Fruit fly (Drosophila melanogaster) whole organism, prepupa: Measurements from ENCODE around the gene cold.

Experiments used
- Blimp-1 ChIP-seq: fragments of 200-800 bp; sonication (Bioruptor generic); optimal IDR thresholded peaks from 3 replicates; lab custom pipeline; 2017; ENCODE audit warnings: missing biosample characterization, missing genetic modification characterization, mild to moderate bottlenecking, moderate library complexity, missing genetic modification reagents
- CG11294 ChIP-seq: fragments of 200-800 bp; sonication (Bioruptor generic); IDR thresholded peaks from 2 replicates; pipeline ENCODE4 v1.3.6; 2022; ENCODE audit warnings: missing biosample characterization, missing genetic modification characterization
- CG11762 ChIP-seq: fragments of 200-800 bp; sonication (Bioruptor generic); optimal IDR thresholded peaks from 3 replicates; lab custom pipeline; 2016; ENCODE audit warnings: missing biosample characterization, missing genetic modification characterization; ENCODE audit not compliant: insufficient read depth
- CG11902 ChIP-seq: fragments of 200-800 bp; sonication (Bioruptor generic); optimal IDR thresholded peaks from 3 replicates; lab custom pipeline; 2016; ENCODE audit warnings: missing biosample characterization, missing genetic modification characterization
- CG15336 ChIP-seq: fragments of 200-800 bp; sonication (Bioruptor generic); IDR thresholded peaks from 2 replicates; pipeline ENCODE4 v1.3.6; 2022; ENCODE audit warnings: missing biosample characterization, missing genetic modification characterization
- CG16779 ChIP-seq: fragments of 200-800 bp; sonication (Bioruptor generic); optimal IDR thresholded peaks from 3 replicates; lab custom pipeline; 2017; ENCODE audit warnings: missing biosample characterization, mild to moderate bottlenecking, missing genetic modification characterization
- CG31627 ChIP-seq: fragments of 200-800 bp; sonication (Bioruptor generic); optimal IDR thresholded peaks from 3 replicates; lab custom pipeline; 2016; ENCODE audit warnings: missing biosample characterization, missing genetic modification characterization
- CG32006 ChIP-seq: fragments of 200-800 bp; sonication (Bioruptor generic); optimal IDR thresholded peaks from 3 replicates; lab custom pipeline; 2017; ENCODE audit warnings: missing biosample characterization, mild to moderate bottlenecking, missing genetic modification characterization
- CG34406 ChIP-seq: fragments of 200-800 bp; sonication (Bioruptor generic); optimal IDR thresholded peaks from 3 replicates; lab custom pipeline; 2016; ENCODE audit warnings: missing biosample characterization, missing genetic modification characterization
- CG3919 ChIP-seq: fragments of 200-800 bp; sonication (Bioruptor generic); optimal IDR thresholded peaks from 3 replicates; lab custom pipeline; 2016; ENCODE audit warnings: missing biosample characterization, missing genetic modification characterization
- CG4318 ChIP-seq: fragments of 200-800 bp; sonication (Bioruptor generic); optimal IDR thresholded peaks from 3 replicates; lab custom pipeline; 2017; ENCODE audit warnings: missing biosample characterization, mild to moderate bottlenecking, missing genetic modification characterization
- CG6163 ChIP-seq: fragments of 200-800 bp; sonication (Bioruptor generic); IDR thresholded peaks from 3 replicates; pipeline ENCODE4 v1.3.6; 2022; ENCODE audit warnings: missing biosample characterization, missing genetic modification characterization
- CG6276 ChIP-seq: fragments of 200-800 bp; sonication (Bioruptor generic); optimal IDR thresholded peaks from 2 replicates; lab custom pipeline; 2017; ENCODE audit warnings: missing biosample characterization, mild to moderate bottlenecking, missing genetic modification characterization
- CG6792 ChIP-seq: fragments of 200-800 bp; sonication (Bioruptor generic); optimal IDR thresholded peaks from 3 replicates; lab custom pipeline; 2016; ENCODE audit warnings: missing biosample characterization, missing genetic modification characterization
- CG6808 ChIP-seq: fragments of 200-800 bp; sonication (Bioruptor generic); optimal IDR thresholded peaks from 3 replicates; lab custom pipeline; 2017; ENCODE audit warnings: missing biosample characterization, missing genetic modification characterization, mild to moderate bottlenecking, moderate library complexity, missing genetic modification reagents
- CG6854 ChIP-seq: fragments of 200-800 bp; sonication (Bioruptor generic); optimal IDR thresholded peaks from 2 replicates; lab custom pipeline; 2017; ENCODE audit warnings: missing biosample characterization, mild to moderate bottlenecking, missing genetic modification characterization
- CG7368 ChIP-seq: fragments of 200-800 bp; sonication (Bioruptor generic); optimal IDR thresholded peaks from 3 replicates; lab custom pipeline; 2016; ENCODE audit warnings: missing biosample characterization, missing genetic modification characterization
- CG8119 ChIP-seq: fragments of 200-800 bp; sonication (Bioruptor generic); IDR thresholded peaks from 3 replicates; pipeline ENCODE4 v1.3.6; 2022; ENCODE audit warnings: missing biosample characterization, missing genetic modification characterization
- CG8319 ChIP-seq: fragments of 200-800 bp; sonication (Bioruptor generic); optimal IDR thresholded peaks from 3 replicates; lab custom pipeline; 2016; ENCODE audit warnings: missing biosample characterization, missing genetic modification characterization
- CG8632 ChIP-seq: fragments of 200-800 bp; sonication (Bioruptor generic); optimal IDR thresholded peaks from 3 replicates; lab custom pipeline; 2016; ENCODE audit warnings: missing biosample characterization, missing genetic modification characterization
- CG9139 ChIP-seq: fragments of 200-800 bp; sonication (Bioruptor generic); optimal IDR thresholded peaks from 3 replicates; lab custom pipeline; 2017; ENCODE audit warnings: missing biosample characterization, mild to moderate bottlenecking, missing genetic modification characterization
- Eip75B ChIP-seq: fragments of 200-800 bp; sonication (Bioruptor generic); optimal IDR thresholded peaks from 3 replicates; lab custom pipeline; 2016; ENCODE audit warnings: missing biosample characterization, missing genetic modification characterization
- Eip78C ChIP-seq: fragments of 200-800 bp; sonication (Bioruptor generic); peaks from one replicate; lab custom pipeline; 2016; ENCODE audit warnings: missing biosample characterization, missing genetic modification characterization
- Ets21C ChIP-seq: fragments of 200-800 bp; sonication (Bioruptor generic); optimal IDR thresholded peaks from 3 replicates; lab custom pipeline; 2016; ENCODE audit warnings: missing biosample characterization, missing genetic modification characterization
- Hr38 ChIP-seq: sonication (Bioruptor generic); optimal IDR thresholded peaks from 2 replicates; lab custom pipeline; 2016; ENCODE audit warnings: missing biosample characterization, missing genetic modification characterization
- Hr39 ChIP-seq: fragments of 200-800 bp; sonication (Bioruptor generic); optimal IDR thresholded peaks from 2 replicates; lab custom pipeline; 2016; ENCODE audit warnings: missing biosample characterization, missing genetic modification characterization
- Hr4 ChIP-seq: fragments of 200-800 bp; sonication (Bioruptor generic); optimal IDR thresholded peaks from 3 replicates; lab custom pipeline; 2016; ENCODE audit warnings: missing biosample characterization, missing genetic modification characterization
- Lpt ChIP-seq: fragments of 200-800 bp; sonication (Bioruptor generic); optimal IDR thresholded peaks from 3 replicates; lab custom pipeline; 2016; ENCODE audit warnings: missing biosample characterization, missing genetic modification characterization
- OdsH ChIP-seq: fragments of 200-800 bp; sonication (Bioruptor generic); optimal IDR thresholded peaks from 3 replicates; lab custom pipeline; 2016; ENCODE audit warnings: missing biosample characterization, missing genetic modification characterization
- Sox102F ChIP-seq: fragments of 200-800 bp; sonication (Bioruptor generic); optimal IDR thresholded peaks from 2 replicates; lab custom pipeline; 2016; ENCODE audit warnings: missing biosample characterization, mild to moderate bottlenecking, missing genetic modification characterization
- Sox15 ChIP-seq: fragments of 200-800 bp; sonication (Bioruptor generic); optimal IDR thresholded peaks from 3 replicates; lab custom pipeline; 2016; ENCODE audit warnings: missing biosample characterization, missing genetic modification characterization
- acj6 ChIP-seq: fragments of 200-800 bp; sonication (Bioruptor generic); optimal IDR thresholded peaks from 3 replicates; lab custom pipeline; 2016; ENCODE audit warnings: missing biosample characterization, missing genetic modification characterization
- cyc ChIP-seq: fragments of 200-800 bp; sonication (Bioruptor generic); optimal IDR thresholded peaks from 3 replicates; lab custom pipeline; 2016; ENCODE audit warnings: missing biosample characterization, missing genetic modification characterization
- dac ChIP-seq: fragments of 200-800 bp; sonication (Bioruptor generic); optimal IDR thresholded peaks from 2 replicates; lab custom pipeline; 2017; ENCODE audit warnings: missing biosample characterization, mild to moderate bottlenecking, missing genetic modification characterization
- eg ChIP-seq: fragments of 200-800 bp; sonication (Bioruptor generic); IDR thresholded peaks from 3 replicates; pipeline ENCODE4 v1.3.6; 2022; ENCODE audit warnings: missing biosample characterization, missing genetic modification characterization
- esn ChIP-seq: fragments of 200-800 bp; sonication (Bioruptor generic); optimal IDR thresholded peaks from 2 replicates; lab custom pipeline; 2016; ENCODE audit warnings: missing biosample characterization, mild to moderate bottlenecking, missing genetic modification characterization, moderate library complexity
- fd85E ChIP-seq: fragments of 200-800 bp; sonication (Bioruptor generic); optimal IDR thresholded peaks from 3 replicates; lab custom pipeline; 2016; ENCODE audit warnings: missing biosample characterization, missing genetic modification characterization
- fkh ChIP-seq: fragments of 200-800 bp; sonication (Bioruptor generic); optimal IDR thresholded peaks from 3 replicates; lab custom pipeline; 2017; ENCODE audit warnings: missing biosample characterization, mild to moderate bottlenecking, missing genetic modification characterization, moderate library complexity
- lz ChIP-seq: fragments of 200-800 bp; sonication (Bioruptor generic); optimal IDR thresholded peaks from 3 replicates; lab custom pipeline; 2016; ENCODE audit warnings: missing biosample characterization, missing genetic modification characterization
- pdm3 ChIP-seq: fragments of 200-800 bp; sonication (Bioruptor generic); optimal IDR thresholded peaks from 3 replicates; lab custom pipeline; 2016; ENCODE audit warnings: missing biosample characterization, missing genetic modification characterization
- salr ChIP-seq, 2 experiments: fragments of 200-800 bp; sonication (Bioruptor generic); optimal IDR thresholded peaks; 3 replicates each; lab custom pipeline; 2016 to 2018; ENCODE audit warnings: missing biosample characterization in 2 of 2, missing genetic modification characterization in 2 of 2, mild to moderate bottlenecking in 1 of 2
- spab ChIP-seq: fragments of 200-800 bp; sonication (Bioruptor generic); optimal IDR thresholded peaks from 2 replicates; lab custom pipeline; 2017; ENCODE audit warnings: missing biosample characterization, mild to moderate bottlenecking, missing genetic modification characterization, missing genetic modification reagents
- topi ChIP-seq: fragments of 200-800 bp; sonication (Bioruptor generic); optimal IDR thresholded peaks from 3 replicates; lab custom pipeline; 2016; ENCODE audit warnings: missing biosample characterization, missing genetic modification characterization
- vri ChIP-seq: fragments of 200-800 bp; sonication (Bioruptor generic); optimal IDR thresholded peaks from 3 replicates; lab custom pipeline; 2016; ENCODE audit warnings: missing biosample characterization, mild to moderate bottlenecking, missing genetic modification characterization

cold gene

DNA sequence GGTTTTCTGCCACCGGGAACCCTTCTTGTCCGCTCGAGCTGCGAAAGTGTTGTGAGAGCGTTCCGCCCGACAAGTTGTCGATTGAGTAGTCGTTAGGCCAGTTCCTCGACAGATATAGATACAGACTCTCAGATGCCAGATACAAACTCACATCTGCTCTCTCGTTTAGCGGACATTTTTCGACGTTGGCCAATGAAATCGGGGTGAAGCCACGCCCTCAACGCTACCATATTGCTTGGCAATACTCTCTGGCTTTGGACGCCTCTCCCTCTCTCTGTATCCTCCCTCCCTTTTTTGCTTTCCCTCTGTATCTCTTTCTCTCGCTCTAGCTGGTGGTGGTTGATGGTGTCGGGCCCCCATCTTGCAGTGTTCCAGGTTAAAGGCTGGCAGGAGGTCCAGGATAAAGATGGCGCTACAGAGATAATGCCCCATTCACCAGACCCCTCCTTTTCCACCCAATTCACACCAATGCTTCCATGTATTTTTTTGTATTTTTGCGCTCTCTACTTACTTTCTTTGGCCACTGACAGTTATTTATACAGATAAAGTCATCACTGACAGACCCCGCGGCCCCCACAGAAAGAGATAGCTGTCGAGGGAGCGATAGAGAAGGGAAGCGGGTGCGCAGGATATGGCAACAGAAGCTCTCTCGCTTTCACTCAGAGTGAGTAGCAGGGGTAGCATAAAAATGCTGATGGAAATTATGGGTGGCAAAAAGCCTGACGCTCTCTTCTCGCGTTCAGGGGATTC, 20.7 kb downstream of the cold start, which contains the start of gene Gsc:
Gsc (minus strand) TSS at position 51 of the 750 bp plus-strand sequence.
- TF ChIP-seq Hr38 (GFP tag; lab: Kevin White, UChicago) (no peak), topi (GFP tag; lab: Kevin White, UChicago) (no peak), pdm3 (GFP tag; lab: Kevin White, UChicago) (no peak), CG8632 (GFP tag; lab: Kevin White, UChicago) (no peak), Hr4 (no peak), esn (GFP tag; lab: Kevin White, UChicago) (no peak), eg (GFP tag; lab: Robert Waterston, UW) (no peak), CG7368 (GFP tag; lab: Kevin White, UChicago) (peak; percentile 30), fkh (GFP tag; lab: Kevin White, UChicago) (peak; percentile 15), Blimp-1 (GFP tag; lab: Kevin White, UChicago) (no peak)

- TF ChIP-seq CG32006 (GFP tag; lab: Kevin White, UChicago), result no peak
- no peak for TF ChIP-seq CG6808 (GFP tag; lab: Kevin White, UChicago)
- no peak for TF ChIP-seq CG6163
- no peak for TF ChIP-seq CG3919 (GFP tag; lab: Kevin White, UChicago)
- no peak for TF ChIP-seq Sox15 (GFP tag; lab: Kevin White, UChicago)
- no peak for TF ChIP-seq Blimp-1 (GFP tag; lab: Kevin White, UChicago)
- TF ChIP-seq, all 60 proteins: peak for 0
Observed at dm6 chr2L:597771-598170, 23.7 kb downstream of the cold start.

- no peak for TF ChIP-seq CG34406 (GFP tag; lab: Kevin White, UChicago)
- no peak for TF ChIP-seq CG9139 (GFP tag; lab: Kevin White, UChicago)
- TF ChIP-seq CG6792 (GFP tag; lab: Kevin White, UChicago), result no peak
- TF ChIP-seq CG8319 (GFP tag; lab: Kevin White, UChicago), result no peak
- TF ChIP-seq, all 60 proteins: peak for 0
Observed at dm6 chr2L:601848-602247, 27.8 kb downstream of the cold start.

DNA sequence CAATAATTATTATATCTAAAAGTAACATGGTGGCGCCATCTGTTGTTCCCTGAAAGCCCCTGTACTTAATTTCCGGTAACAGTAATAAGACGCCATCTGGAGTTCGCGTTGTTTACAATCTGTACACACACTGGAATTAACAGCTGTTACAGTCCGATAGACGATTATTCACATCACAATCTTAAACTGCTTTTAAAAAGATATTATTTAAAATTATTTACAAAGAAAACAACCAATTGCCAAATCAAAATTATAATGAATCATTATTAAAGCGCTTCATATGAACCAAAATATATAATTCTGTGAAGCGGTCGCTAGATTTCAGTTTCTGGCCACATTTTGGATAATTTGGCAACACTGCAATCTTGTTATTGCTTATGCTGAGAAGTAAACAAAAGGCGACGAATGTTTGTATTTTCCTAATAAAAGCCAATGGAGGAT, 28.4 kb downstream of the cold start, which contains the start of gene CG13689:
CG13689 (plus strand) TSS at position 375 of the 441 bp plus-strand sequence.
- TF ChIP-seq Sox15 (GFP tag; lab: Kevin White, UChicago), result no peak
- no peak for TF ChIP-seq CG6854
- TF ChIP-seq CG15336 (GFP tag; lab: Robert Waterston, UW), result no peak
- TF ChIP-seq CG8319 (GFP tag; lab: Kevin White, UChicago), result no peak
- peak; percentile 11 for TF ChIP-seq Eip75B (GFP tag; lab: Kevin White, UChicago)
- TF ChIP-seq CG11762 (GFP tag; lab: Kevin White, UChicago), result no peak
- TF ChIP-seq Hr38 (GFP tag; lab: Kevin White, UChicago), result no peak
- peak; percentile 51 for TF ChIP-seq Hr39
- TF ChIP-seq CG6792 (GFP tag; lab: Kevin White, UChicago), result peak; percentile 10
- no peak for TF ChIP-seq CG11294 (GFP tag; lab: Robert Waterston, UW)
- TF ChIP-seq CG31627 (GFP tag; lab: Kevin White, UChicago), result peak; percentile 56
- no peak for TF ChIP-seq salr (GFP tag; optimal IDR thresholded peaks at IDR 0.05; lab: Kevin White, UChicago)
- no peak for TF ChIP-seq Lpt (GFP tag; lab: Kevin White, UChicago)
- no peak for TF ChIP-seq fd85E (GFP tag; lab: Kevin White, UChicago)
- peak; percentile 34 for TF ChIP-seq OdsH (GFP tag; lab: Kevin White, UChicago)
- no peak for TF ChIP-seq CG8119
- no peak for TF ChIP-seq vri (GFP tag; lab: Kevin White, UChicago)
- no peak for TF ChIP-seq CG6808 (GFP tag; lab: Kevin White, UChicago)
- no peak for TF ChIP-seq CG16779 (tag; lab: Kevin White, UChicago)
- TF ChIP-seq fkh (GFP tag; lab: Kevin White, UChicago), result peak; percentile 90
- TF ChIP-seq dac, result no peak
- TF ChIP-seq Ets21C (GFP tag; lab: Kevin White, UChicago), result no peak
- no peak for TF ChIP-seq CG11902 (GFP tag; lab: Kevin White, UChicago)
- TF ChIP-seq eg (GFP tag; lab: Robert Waterston, UW), result no peak
- TF ChIP-seq acj6 (GFP tag; lab: Kevin White, UChicago), result peak; percentile 31
- peak; percentile 28 for TF ChIP-seq topi (GFP tag; lab: Kevin White, UChicago)
- no peak for TF ChIP-seq Sox102F (GFP tag; lab: Kevin White, UChicago)
- TF ChIP-seq spab, result no peak
- TF ChIP-seq lz (GFP tag; lab: Kevin White, UChicago), result peak; percentile 44
- TF ChIP-seq cyc, result peak; percentile 45
- TF ChIP-seq CG4318 (GFP tag; lab: Kevin White, UChicago), result no peak
- TF ChIP-seq CG6276 (GFP tag; lab: Kevin White, UChicago), result no peak
- TF ChIP-seq Eip78C, result peak; percentile 82
